Fruit fly (Drosophila melanogaster) whole organism, embryonic: ENCODE measurements around the gene CG9550.

ENCODE experiments used
- Atf3 ChIP-seq: fragments of 200-800 bp; sonication (Bioruptor generic); optimal IDR thresholded peaks from 3 replicates; lab custom pipeline; 2016; ENCODE audit warnings: missing biosample characterization, missing genetic modification characterization
- Blimp-1 ChIP-seq: fragments of 200-800 bp; sonication (Bioruptor generic); optimal IDR thresholded peaks from 3 replicates; lab custom pipeline; 2018; ENCODE audit warnings: missing biosample characterization, missing genetic modification characterization, mild to moderate bottlenecking, moderate library complexity, missing genetic modification reagents
- BtbVII ChIP-seq: fragments of 200-800 bp; sonication (Bioruptor generic); optimal IDR thresholded peaks from 3 replicates; lab custom pipeline; 2017; ENCODE audit warnings: missing biosample characterization, mild to moderate bottlenecking, missing genetic modification characterization
- CG10431 ChIP-seq: fragments of 200-800 bp; sonication (Bioruptor generic); optimal IDR thresholded peaks from 3 replicates; lab custom pipeline; 2018; ENCODE audit warnings: missing biosample characterization, mild to moderate bottlenecking, missing genetic modification characterization
- CG10654 ChIP-seq: fragments of 200-800 bp; sonication (Bioruptor generic); optimal IDR thresholded peaks from 2 replicates; lab custom pipeline; 2016; ENCODE audit warnings: missing biosample characterization, missing genetic modification characterization
- CG12299 ChIP-seq: fragments of 200-800 bp; sonication (Bioruptor generic); optimal IDR thresholded peaks from 2 replicates; lab custom pipeline; 2018; ENCODE audit warnings: missing biosample characterization, mild to moderate bottlenecking, missing genetic modification characterization
- CG14965 ChIP-seq: fragments of 200-800 bp; sonication (Bioruptor generic); optimal IDR thresholded peaks from 2 replicates; lab custom pipeline; 2016; ENCODE audit warnings: missing biosample characterization, missing genetic modification characterization, borderline replicate concordance
- CG15011 ChIP-seq: fragments of 200-800 bp; sonication (Bioruptor generic); optimal IDR thresholded peaks from 3 replicates; lab custom pipeline; 2018; ENCODE audit warnings: missing biosample characterization, mild to moderate bottlenecking, missing genetic modification characterization
- CG15073 ChIP-seq: fragments of 200-800 bp; sonication (Bioruptor generic); optimal IDR thresholded peaks from 2 replicates; lab custom pipeline; 2016; ENCODE audit warnings: missing biosample characterization, missing genetic modification characterization
- CG1603 ChIP-seq: fragments of 200-800 bp; sonication (Bioruptor generic); optimal IDR thresholded peaks from 2 replicates; lab custom pipeline; 2019; ENCODE audit warnings: missing biosample characterization, mild to moderate bottlenecking, missing genetic modification characterization, moderate library complexity
- CG16813 ChIP-seq: fragments of 200-800 bp; sonication (Bioruptor generic); IDR thresholded peaks from 3 replicates; pipeline ENCODE4 v1.3.6; 2022; ENCODE audit warnings: missing biosample characterization, missing genetic modification characterization; ENCODE audit not compliant: partially characterized antibody
- CG17328 ChIP-seq: fragments of 200-800 bp; sonication (Bioruptor generic); IDR thresholded peaks from 2 replicates; pipeline ENCODE4 v1.3.6; 2022; ENCODE audit warnings: missing biosample characterization, missing genetic modification characterization
- CG17385 ChIP-seq: fragments of 200-800 bp; sonication (Bioruptor generic); optimal IDR thresholded peaks from 3 replicates; lab custom pipeline; 2018; ENCODE audit warnings: missing biosample characterization, mild to moderate bottlenecking, missing genetic modification characterization
- CG17829 ChIP-seq: fragments of 200-800 bp; optimal IDR thresholded peaks from 2 replicates; lab custom pipeline; 2019; ENCODE audit warnings: missing biosample characterization, mild to moderate bottlenecking, missing genetic modification characterization, moderate library complexity
- CG31224 ChIP-seq: fragments of 200-800 bp; sonication (Bioruptor generic); IDR thresholded peaks from 2 replicates; pipeline ENCODE4 v1.3.6; 2022; ENCODE audit warnings: missing biosample characterization, missing genetic modification characterization
- CG3281 ChIP-seq: fragments of 200-800 bp; sonication (Bioruptor generic); optimal IDR thresholded peaks from 3 replicates; lab custom pipeline; 2017; ENCODE audit warnings: missing biosample characterization, mild to moderate bottlenecking, missing genetic modification characterization
- CG6689 ChIP-seq: fragments of 200-800 bp; sonication (Bioruptor generic); IDR thresholded peaks from 2 replicates; pipeline ENCODE4 v1.3.6; 2022; ENCODE audit warnings: missing biosample characterization, missing genetic modification characterization
- CG7372 ChIP-seq: fragments of 200-800 bp; sonication (Bioruptor generic); IDR thresholded peaks from 2 replicates; pipeline ENCODE4 v1.3.6; 2022; ENCODE audit warnings: missing biosample characterization, missing genetic modification characterization
- CG7556 ChIP-seq: fragments of 200-800 bp; sonication (Bioruptor generic); optimal IDR thresholded peaks from 2 replicates; lab custom pipeline; 2017; ENCODE audit warnings: missing biosample characterization, mild to moderate bottlenecking, missing genetic modification characterization
- CG9817 ChIP-seq: fragments of 200-800 bp; sonication (Bioruptor generic); optimal IDR thresholded peaks from 2 replicates; lab custom pipeline; 2018; ENCODE audit warnings: missing biosample characterization, mild to moderate bottlenecking, missing genetic modification characterization, moderate library complexity
- CG9932 ChIP-seq: fragments of 200-800 bp; sonication (Bioruptor generic); IDR thresholded peaks from 2 replicates; pipeline ENCODE4 v1.3.6; 2022; ENCODE audit warnings: missing biosample characterization, missing genetic modification characterization
- CTCF ChIP-seq: fragments of 200-800 bp; sonication (Bioruptor generic); optimal IDR thresholded peaks from 2 replicates; lab custom pipeline; 2017; ENCODE audit warnings: missing biosample characterization, mild to moderate bottlenecking, missing genetic modification characterization, moderate library complexity
- Dad ChIP-seq: fragments of 200-800 bp; sonication (Bioruptor generic); optimal IDR thresholded peaks from 3 replicates; lab custom pipeline; 2016; ENCODE audit warnings: missing biosample characterization, missing genetic modification characterization
- Dref ChIP-seq: fragments of 200-800 bp; sonication (Bioruptor generic); IDR thresholded peaks from 2 replicates; pipeline ENCODE4 v1.3.6; 2022; ENCODE audit warnings: missing biosample characterization, missing genetic modification characterization
- E2f1 ChIP-seq: fragments of 200-800 bp; sonication (Bioruptor generic); IDR thresholded peaks from 2 replicates; pipeline ENCODE4 v1.3.6; 2022; ENCODE audit warnings: missing biosample characterization, missing genetic modification characterization
- Eip74EF ChIP-seq, 2 experiments: fragments of 200-800 bp in 1 of 2; fragments of >200 bp in 1 of 2; sonication (Bioruptor generic) in 1 of 2; optimal IDR thresholded peaks; 2 replicates each; lab custom pipeline; 2017 to 2019; ENCODE audit warnings: missing biosample characterization in 2 of 2, missing genetic modification characterization in 2 of 2, mild to moderate bottlenecking in 1 of 2, moderate library complexity in 1 of 2
- Gsc ChIP-seq: fragments of 200-800 bp; sonication (Bioruptor generic); IDR thresholded peaks from 2 replicates; pipeline ENCODE4 v1.3.6; 2022; ENCODE audit warnings: missing biosample characterization, missing genetic modification characterization
- Hmr ChIP-seq: fragments of 200-800 bp; sonication (Bioruptor generic); optimal IDR thresholded peaks from 3 replicates; lab custom pipeline; 2017; ENCODE audit warnings: mild to moderate bottlenecking, missing biosample characterization, missing genetic modification reagents, missing genetic modification characterization
- Hr51 ChIP-seq, 2 experiments: fragments of 200-800 bp; sonication (Bioruptor generic); optimal IDR thresholded peaks; 2 replicates in 1 of 2; 3 replicates in 1 of 2; lab custom pipeline; 2016 to 2018; ENCODE audit warnings: missing biosample characterization in 2 of 2, missing genetic modification characterization in 2 of 2, mild to moderate bottlenecking in 1 of 2, moderate library complexity in 1 of 2
- Lpt ChIP-seq: fragments of >200 bp; optimal IDR thresholded peaks from 2 replicates; lab custom pipeline; 2018; ENCODE audit warnings: missing biosample characterization, missing genetic modification characterization
- NK7.1 ChIP-seq: fragments of 200-800 bp; sonication (Bioruptor generic); optimal IDR thresholded peaks from 3 replicates; lab custom pipeline; 2016; ENCODE audit warnings: missing biosample characterization, missing genetic modification characterization
- ato ChIP-seq: fragments of 200-800 bp; sonication (Bioruptor generic); IDR thresholded peaks from 2 replicates; pipeline ENCODE4 v1.3.6; 2022; ENCODE audit warnings: missing biosample characterization, missing genetic modification characterization; ENCODE audit not compliant: partially characterized antibody
- chinmo ChIP-seq: fragments of 200-800 bp; sonication (Bioruptor generic); IDR thresholded peaks from 4 replicates; pipeline ENCODE4 v1.3.6; 2022; ENCODE audit warnings: missing biosample characterization, missing genetic modification characterization; ENCODE audit not compliant: partially characterized antibody
- ci ChIP-seq: fragments of 200-800 bp; sonication (Bioruptor generic); IDR thresholded peaks from 3 replicates; pipeline ENCODE4 v1.3.6; 2022; ENCODE audit warnings: missing biosample characterization, missing genetic modification characterization
- dm ChIP-seq: fragments of 200-800 bp; sonication (Bioruptor generic); optimal IDR thresholded peaks from 3 replicates; lab custom pipeline; 2016; ENCODE audit warnings: missing biosample characterization, missing genetic modification characterization
- esg ChIP-seq: fragments of 200-800 bp; sonication (Bioruptor generic); conservative IDR thresholded peaks from 2 replicates; pipeline ENCODE4 v1.3.6; 2022; ENCODE audit warnings: missing biosample characterization, missing genetic modification characterization
- gcm2 ChIP-seq: fragments of 200-800 bp; sonication (Bioruptor generic); optimal IDR thresholded peaks from 2 replicates; lab custom pipeline; 2016; ENCODE audit warnings: missing biosample characterization, missing genetic modification characterization
- grn ChIP-seq: fragments of 200-800 bp; sonication (Bioruptor generic); optimal IDR thresholded peaks from 3 replicates; lab custom pipeline; 2017; ENCODE audit warnings: missing biosample characterization, missing genetic modification characterization
- gsb-n ChIP-seq: fragments of 200-800 bp; sonication (Bioruptor generic); optimal IDR thresholded peaks from 3 replicates; lab custom pipeline; 2018; ENCODE audit warnings: missing biosample characterization, mild to moderate bottlenecking, missing genetic modification characterization
- hb ChIP-seq: fragments of 200-800 bp; sonication (Bioruptor generic); IDR thresholded peaks from 3 replicates; pipeline ENCODE4 v1.3.6; 2022; ENCODE audit warnings: missing biosample characterization, missing genetic modification characterization; ENCODE audit not compliant: partially characterized antibody
- her ChIP-seq: fragments of 200-800 bp; sonication (Bioruptor generic); optimal IDR thresholded peaks from 2 replicates; lab custom pipeline; 2016; ENCODE audit warnings: missing biosample characterization, missing genetic modification characterization
- insv ChIP-seq, 2 experiments: fragments of 200-800 bp; sonication (Bioruptor generic); optimal IDR thresholded peaks; 3 replicates each; lab custom pipeline; 2016 to 2018; ENCODE audit warnings: missing biosample characterization in 2 of 2, missing genetic modification characterization in 2 of 2
- lab ChIP-seq: fragments of 200-800 bp; sonication (Bioruptor generic); optimal IDR thresholded peaks from 3 replicates; lab custom pipeline; 2017; ENCODE audit warnings: missing biosample characterization, missing genetic modification characterization, mild to moderate bottlenecking, moderate library complexity, missing genetic modification reagents
- nmo ChIP-seq: fragments of 200-800 bp; sonication (Bioruptor generic); optimal IDR thresholded peaks from 2 replicates; lab custom pipeline; 2018; ENCODE audit warnings: missing biosample characterization, mild to moderate bottlenecking, missing genetic modification characterization, moderate library complexity
- odd ChIP-seq: fragments of 200-800 bp; sonication (Bioruptor generic); optimal IDR thresholded peaks from 2 replicates; lab custom pipeline; 2017; ENCODE audit warnings: missing biosample characterization, mild to moderate bottlenecking, missing genetic modification characterization
- otp ChIP-seq: fragments of 200-800 bp; sonication (Bioruptor generic); IDR thresholded peaks from 3 replicates; pipeline ENCODE4, ENCODE4 v1.3.6; 2022; ENCODE audit warnings: missing biosample characterization, missing genetic modification characterization
- ranshi ChIP-seq: fragments of 200-800 bp; sonication (Bioruptor generic); IDR thresholded peaks from 2 replicates; pipeline ENCODE4 v1.3.6; 2022; ENCODE audit warnings: missing biosample characterization, missing genetic modification characterization
- sisA ChIP-seq: fragments of 200-800 bp; sonication (Bioruptor generic); IDR thresholded peaks from 2 replicates; pipeline ENCODE4 v1.3.6; 2022; ENCODE audit warnings: missing biosample characterization, missing genetic modification characterization
- sqz ChIP-seq: fragments of 200-800 bp; sonication (Bioruptor generic); optimal IDR thresholded peaks from 3 replicates; lab custom pipeline; 2018; ENCODE audit warnings: missing biosample characterization, mild to moderate bottlenecking, missing genetic modification characterization
- stc ChIP-seq: fragments of 200-800 bp; sonication (Bioruptor generic); IDR thresholded peaks from 2 replicates; pipeline ENCODE4 v1.3.6; 2022; ENCODE audit warnings: missing biosample characterization, missing genetic modification characterization
- tio ChIP-seq: fragments of 200-800 bp; sonication (Bioruptor generic); optimal IDR thresholded peaks from 2 replicates; lab custom pipeline; 2017; ENCODE audit warnings: missing biosample characterization, missing genetic modification characterization, inconsistent platforms
- zfh2 ChIP-seq: fragments of 200-800 bp; sonication (Bioruptor generic); optimal IDR thresholded peaks from 2 replicates; lab custom pipeline; 2016; ENCODE audit warnings: missing biosample characterization, missing genetic modification characterization

CG9550 gene

dm6 chr2L:6494405-6494816 is 2.4 kb upstream of the CG9550 start, which contains the start of gene CG9547 (continued):
- TF ChIP-seq CG10431 (GFP tag; lab: Kevin White, UChicago), result no peak
- no peak for TF ChIP-seq Atf3 (GFP tag; lab: Kevin White, UChicago)
- peak; percentile 54 for TF ChIP-seq lab (GFP tag; lab: Kevin White, UChicago)
- no peak for TF ChIP-seq Gsc (GFP tag; lab: Robert Waterston, UW)
- no peak for TF ChIP-seq CG1603 (tag; lab: Kevin White, UChicago)
- TF ChIP-seq CG17829, result peak; percentile 1
- TF ChIP-seq gcm2 (GFP tag; lab: Kevin White, UChicago), result no peak
- no peak; the same call in 1 of the 2 replicates for TF ChIP-seq ranshi (GFP tag; lab: Robert Waterston, UW)
- no peak for TF ChIP-seq CG15011
- no peak for TF ChIP-seq zfh2
- peak; percentile 25 for TF ChIP-seq odd
- no peak for TF ChIP-seq CG7372
- TF ChIP-seq CG12299 (tag; lab: Kevin White, UChicago), result peak; percentile 24
- no peak for TF ChIP-seq CG10654 (GFP tag; lab: Kevin White, UChicago)
- peak; percentile 27 for TF ChIP-seq CG3281 (GFP tag; lab: Kevin White, UChicago)
- peak; percentile 69; the same call in 2 of the 3 replicates for TF ChIP-seq ci (GFP tag; lab: Robert Waterston, UW)
- no peak for TF ChIP-seq CG31224 (GFP tag; lab: Robert Waterston, UW)
- no peak for TF ChIP-seq Lpt
- no peak for TF ChIP-seq NK7.1 (GFP tag; lab: Kevin White, UChicago)
- TF ChIP-seq her, result peak; percentile 3
- no peak for TF ChIP-seq Dref (GFP tag; lab: Robert Waterston, UW)
- no peak for TF ChIP-seq insv (GFP tag; optimal IDR thresholded peaks at IDR 0.05; lab: Kevin White, UChicago)
- no peak for TF ChIP-seq ato (GFP tag; lab: Robert Waterston, UW)
- no peak for TF ChIP-seq gsb-n (tag; lab: Kevin White, UChicago)
- TF ChIP-seq CG14965 (GFP tag; lab: Kevin White, UChicago), result no peak
- TF ChIP-seq E2f1, result no peak
- TF ChIP-seq sqz (GFP tag; lab: Kevin White, UChicago), result no peak
- TF ChIP-seq esg, result no peak
- no peak for TF ChIP-seq otp (GFP tag; lab: Robert Waterston, UW)
- peak; percentile 74 for TF ChIP-seq CG17385
- peak in 1 of 2 experiments; percentile 51 for TF ChIP-seq Eip74EF (GFP tag; optimal IDR thresholded peaks at IDR 0.05; lab: Kevin White, UChicago)
- TF ChIP-seq stc (GFP tag; lab: Robert Waterston, UW), result no peak
- TF ChIP-seq sisA, result no peak
- TF ChIP-seq CG16813 (GFP tag; lab: Robert Waterston, UW), result no peak
- no peak for TF ChIP-seq dm (GFP tag; lab: Kevin White, UChicago)
- TF ChIP-seq CG9817 (tag; lab: Kevin White, UChicago), result no peak
- no peak for TF ChIP-seq nmo (GFP tag; lab: Kevin White, UChicago)
- TF ChIP-seq Hr51 (GFP tag; optimal IDR thresholded peaks at IDR 0.05; lab: Kevin White, UChicago), result no peak
- TF ChIP-seq grn (GFP tag; lab: Kevin White, UChicago), result peak; percentile 94
- peak; percentile 77; the same call in 2 of the 4 replicates for TF ChIP-seq chinmo (GFP tag; lab: Robert Waterston, UW)
- TF ChIP-seq tio (GFP tag; lab: Kevin White, UChicago), result no peak
- TF ChIP-seq Dad (GFP tag; lab: Kevin White, UChicago), result no peak
- no peak for TF ChIP-seq CTCF (GFP tag; lab: Kevin White, UChicago)
- peak; percentile 30; the same call in 1 of the 2 replicates for TF ChIP-seq CG9932
- no peak for TF ChIP-seq hb (GFP tag; lab: Robert Waterston, UW)
- TF ChIP-seq CG15073 (GFP tag; lab: Kevin White, UChicago), result no peak
- no peak for TF ChIP-seq CG7556 (GFP tag; lab: Kevin White, UChicago)
- no peak for TF ChIP-seq CG17328 (GFP tag; lab: Robert Waterston, UW)
- peak; percentile 48 for TF ChIP-seq Hmr (GFP tag; lab: Kevin White, UChicago)
- no peak for TF ChIP-seq CG6689 (GFP tag; lab: Robert Waterston, UW)
- TF ChIP-seq Blimp-1 (GFP tag; lab: Kevin White, UChicago), result no peak
- TF ChIP-seq BtbVII, result peak; percentile 53
